Fruit fly (Drosophila melanogaster): ENCODE measurements around the gene fz2.

Gene fz2

DNA sequence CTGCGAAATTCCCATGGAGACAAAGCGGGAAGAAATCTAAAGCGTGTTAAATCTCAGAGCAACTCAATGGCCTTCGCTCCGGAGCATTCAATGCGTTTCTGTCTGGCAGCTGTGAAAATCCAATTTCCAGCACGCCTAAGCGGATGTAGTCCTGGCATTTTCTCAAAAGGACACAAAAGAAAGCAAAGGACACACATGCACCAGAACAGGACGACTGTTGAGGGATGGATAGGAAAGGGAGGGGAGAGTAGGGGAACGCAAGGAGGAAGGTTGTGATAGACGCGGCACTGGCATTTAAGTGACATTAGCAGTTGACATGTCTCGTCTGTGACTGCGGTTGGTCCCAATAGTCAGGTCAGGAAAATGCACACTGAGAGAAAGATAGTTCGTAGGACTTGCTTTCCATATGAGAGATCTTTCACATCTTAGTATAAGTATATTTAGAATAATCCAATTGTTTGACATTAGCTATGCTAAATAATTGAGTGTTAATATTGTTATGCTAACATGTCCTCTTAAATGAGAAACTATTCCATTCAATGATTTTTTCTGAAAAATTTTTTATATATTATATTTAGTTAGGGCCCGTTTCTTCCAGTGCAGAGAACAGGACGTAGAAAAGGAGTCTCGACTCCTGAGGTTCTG lies 55.9 kb downstream of the fz2 start (continued):
- TF ChIP-seq CG10209 (GFP tag; optimal IDR thresholded peaks at IDR 0.05) (no peak), CG31441 (GFP tag; IDR thresholded peaks at IDR 0.05) (peak; percentile 40; the same call in 1 of the 2 replicates), Trl (optimal IDR thresholded peaks at IDR 0.05) (no peak), Trl (GFP tag; optimal IDR thresholded peaks at IDR 0.05) (no peak), CG14050 (GFP tag; IDR thresholded peaks at IDR 0.05) (no peak), Ptx1 (GFP tag; IDR thresholded peaks at IDR 0.05) (no peak), CG12071 (GFP tag; optimal IDR thresholded peaks at IDR 0.05) (no peak), Dad (GFP tag; optimal IDR thresholded peaks at IDR 0.05) (no peak), Sin3A (optimal IDR thresholded peaks at IDR 0.05) (no peak), CG10462 (GFP tag; optimal IDR thresholded peaks at IDR 0.05) (no peak), corto (GFP tag; optimal IDR thresholded peaks at IDR 0.05) (no peak), gem (tag; optimal IDR thresholded peaks at IDR 0.05) (peak; percentile 55), CG10274 (GFP tag; optimal IDR thresholded peaks at IDR 0.05) (no peak), CG8765 (GFP tag; IDR thresholded peaks at IDR 0.05) (peak; percentile 78), mam (GFP tag; optimal IDR thresholded peaks at IDR 0.05) (no peak), CG15479 (GFP tag; optimal IDR thresholded peaks at IDR 0.05) (peak; percentile 44), run (tag; optimal IDR thresholded peaks at IDR 0.05) (no peak), pnt (GFP tag; optimal IDR thresholded peaks at IDR 0.05) (no peak), CG10267 (tag; optimal IDR thresholded peaks at IDR 0.05) (peak; percentile 61), pita (GFP tag; optimal IDR thresholded peaks at IDR 0.05) (no peak), Dip3 (GFP tag; optimal IDR thresholded peaks at IDR 0.05) (no peak), Chrac-16 (GFP tag; optimal IDR thresholded peaks at IDR 0.05) (no peak), Vsx1 (GFP tag; optimal IDR thresholded peaks at IDR 0.05) (no peak), NC2α (GFP tag; optimal IDR thresholded peaks at IDR 0.05) (no peak), Dp (GFP tag; optimal IDR thresholded peaks at IDR 0.05) (no peak), trh (GFP tag; optimal IDR thresholded peaks at IDR 0.05) (peak; percentile 1), CG11085 (GFP tag; IDR thresholded peaks at IDR 0.05) (no peak), CG18619 (GFP tag; optimal IDR thresholded peaks at IDR 0.05) (no peak), CG9215 (GFP tag; IDR thresholded peaks at IDR 0.05) (no peak), CG11398 (GFP tag; optimal IDR thresholded peaks at IDR 0.05) (no peak), zfh2 (GFP tag; optimal IDR thresholded peaks at IDR 0.05) (no peak), CG33557 (GFP tag; optimal IDR thresholded peaks at IDR 0.05) (peak; percentile 43), Hand (GFP tag; optimal IDR thresholded peaks at IDR 0.05) (no peak), CG17829 (tag; optimal IDR thresholded peaks at IDR 0.05) (peak; percentile 76), CG12219 (GFP tag; optimal IDR thresholded peaks at IDR 0.05) (no peak), CG14014 (GFP tag; IDR thresholded peaks at IDR 0.05) (no peak), Dek (tag; optimal IDR thresholded peaks at IDR 0.05) (no peak), CG5953 (GFP tag; IDR thresholded peaks at IDR 0.05) (no peak), ab (GFP tag; optimal IDR thresholded peaks at IDR 0.05) (no peak), CG10431 (GFP tag; optimal IDR thresholded peaks at IDR 0.05) (no peak), CG3065 (GFP tag; optimal IDR thresholded peaks at IDR 0.05) (no peak), kah (GFP tag; optimal IDR thresholded peaks at IDR 0.05) (no peak), CG11723 (GFP tag; optimal IDR thresholded peaks at IDR 0.05) (no peak), prd (optimal IDR thresholded peaks at IDR 0.05) (no peak), prd (GFP tag; IDR thresholded peaks at IDR 0.05) (peak; percentile 80), gce (GFP tag; IDR thresholded peaks at IDR 0.05) (no peak), jigr1 (GFP tag; IDR thresholded peaks at IDR 0.05) (no peak), stc (GFP tag; IDR thresholded peaks at IDR 0.05) (no peak), CG2116 (GFP tag; optimal IDR thresholded peaks at IDR 0.05) (no peak), Gug (GFP tag; IDR thresholded peaks at IDR 0.05) (no peak), lbe (GFP tag; optimal IDR thresholded peaks at IDR 0.05) (no peak), zen (tag; optimal IDR thresholded peaks at IDR 0.05) (peak; percentile 93)
